Worm (Caenorhabditis elegans) whole organism, L4/young adult: ENCODE data around the gene F23F1.6.

Experiments
- W03F9.2 ChIP-seq: fragments of 150-350 bp; optimal IDR thresholded peaks from 2 replicates; lab custom pipeline; 2014; ENCODE audit warnings: missing biosample characterization, missing genetic modification characterization
- dao-5 ChIP-seq: sonication (generic microtip); optimal IDR thresholded peaks from 2 replicates; lab custom pipeline; 2016; ENCODE audit warnings: missing genotype, missing genetic modification characterization, moderate library complexity, missing compliant biosample characterization
- him-1 ChIP-seq: sonication (generic microtip); optimal IDR thresholded peaks from 2 replicates; lab custom pipeline; 2016; ENCODE audit warnings: missing genotype, missing genetic modification reagents, missing genetic modification characterization, missing compliant biosample characterization

DNA sequence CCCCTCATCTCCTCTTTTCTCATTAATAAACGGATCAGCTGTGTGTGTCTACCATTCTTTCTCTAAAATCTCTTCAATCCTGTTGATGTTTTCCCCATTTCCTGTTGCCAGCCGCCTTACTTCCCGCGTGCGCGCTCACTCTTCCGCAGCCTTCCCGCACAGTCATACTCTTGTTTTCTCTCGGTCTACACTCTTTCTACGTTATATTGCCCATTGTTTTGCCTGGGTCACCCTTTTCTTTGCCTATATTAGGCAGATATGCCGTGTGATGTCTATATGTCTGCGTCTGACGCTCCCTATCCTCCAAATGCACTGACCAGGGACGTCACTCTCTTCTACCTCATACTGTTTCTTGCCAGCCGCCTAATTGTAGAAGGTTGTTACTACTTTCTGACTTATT lies 29.2 kb upstream of the F23F1.6 start:
- TF ChIP-seq dao-5 (tag; lab: Kevin White, UChicago): no peak
- no peak for TF ChIP-seq him-1
- no peak for TF ChIP-seq W03F9.2 (tag; lab: Kevin White, UChicago)
